Fruit fly (Drosophila melanogaster): ENCODE results near the gene Fancl.

Gene Fancl

DNA sequence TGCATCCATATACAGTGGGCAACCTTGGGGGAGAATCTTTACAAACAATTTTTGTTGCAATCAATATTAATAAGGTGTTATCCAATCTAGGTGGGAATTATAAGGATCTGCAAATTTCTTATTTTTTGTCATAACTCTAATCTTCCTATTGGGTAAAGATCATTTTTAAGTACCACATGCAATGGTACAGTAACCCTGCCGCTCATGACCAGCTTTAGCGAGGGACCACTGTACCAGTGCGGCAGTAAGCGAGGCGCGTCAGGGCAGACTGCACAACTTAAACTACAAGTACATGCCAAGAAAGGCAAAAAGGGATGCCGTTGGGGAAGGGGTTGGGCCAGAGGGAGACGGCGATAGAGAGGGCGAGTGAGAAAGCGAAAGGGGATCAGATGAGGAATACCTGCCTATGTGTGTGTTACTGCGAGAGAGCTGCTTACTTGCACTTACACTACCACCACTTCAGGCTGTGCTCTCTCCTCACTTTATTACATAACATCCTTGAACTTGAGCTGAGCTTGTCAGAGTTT lies 29.9 kb upstream of the Fancl start:
- no peak for TF ChIP-seq kay (GFP tag; ENCODE audit: borderline replicate concordance)
- TF ChIP-seq CG7101 (tag; optimal IDR thresholded peaks at IDR 0.05) = peak; percentile 97
- peak; percentile 98 for TF ChIP-seq Clk (GFP tag; optimal IDR thresholded peaks at IDR 0.05)
- peak; percentile 89 for TF ChIP-seq pad (GFP tag; optimal IDR thresholded peaks at IDR 0.05)
- peak; percentile 85 for TF ChIP-seq Mnt (GFP tag; optimal IDR thresholded peaks at IDR 0.05)
- peak; percentile 91 for TF ChIP-seq CG14711 (tag; optimal IDR thresholded peaks at IDR 0.05)
- TF ChIP-seq CG12768 (GFP tag; optimal IDR thresholded peaks at IDR 0.05) = peak; percentile 99
- TF ChIP-seq ovo (GFP tag; optimal IDR thresholded peaks at IDR 0.05) = peak; percentile 86
- peak in 1 of 2 experiments; percentile 9 for TF ChIP-seq cnc (optimal IDR thresholded peaks at IDR 0.05)
- peak; percentile 90 for TF ChIP-seq CG1620 (GFP tag; optimal IDR thresholded peaks at IDR 0.05)
- peak; percentile 84 for TF ChIP-seq cic (GFP tag; optimal IDR thresholded peaks at IDR 0.05)
- peak; percentile 76 for TF ChIP-seq bab1 (GFP tag; optimal IDR thresholded peaks at IDR 0.05)
- TF ChIP-seq CG7045 (GFP tag; optimal IDR thresholded peaks at IDR 0.05) = peak; percentile 98
- peak; percentile 98 for TF ChIP-seq Hr96 (GFP tag; optimal IDR thresholded peaks at IDR 0.05)
- peak; percentile 99 for TF ChIP-seq toe (GFP tag; optimal IDR thresholded peaks at IDR 0.05)
- peak; percentile 98 for TF ChIP-seq CG5204 (GFP tag; optimal IDR thresholded peaks at IDR 0.05)
- peak; percentile 75 for TF ChIP-seq tj (GFP tag; optimal IDR thresholded peaks at IDR 0.05)
- TF ChIP-seq CG33017 (tag; optimal IDR thresholded peaks at IDR 0.05) = peak; percentile 98
- peak; percentile 96 for TF ChIP-seq CG11617 (GFP tag; optimal IDR thresholded peaks at IDR 0.05)
- peak; percentile 95 for TF ChIP-seq Crg-1 (GFP tag; optimal IDR thresholded peaks at IDR 0.05)

DNA sequence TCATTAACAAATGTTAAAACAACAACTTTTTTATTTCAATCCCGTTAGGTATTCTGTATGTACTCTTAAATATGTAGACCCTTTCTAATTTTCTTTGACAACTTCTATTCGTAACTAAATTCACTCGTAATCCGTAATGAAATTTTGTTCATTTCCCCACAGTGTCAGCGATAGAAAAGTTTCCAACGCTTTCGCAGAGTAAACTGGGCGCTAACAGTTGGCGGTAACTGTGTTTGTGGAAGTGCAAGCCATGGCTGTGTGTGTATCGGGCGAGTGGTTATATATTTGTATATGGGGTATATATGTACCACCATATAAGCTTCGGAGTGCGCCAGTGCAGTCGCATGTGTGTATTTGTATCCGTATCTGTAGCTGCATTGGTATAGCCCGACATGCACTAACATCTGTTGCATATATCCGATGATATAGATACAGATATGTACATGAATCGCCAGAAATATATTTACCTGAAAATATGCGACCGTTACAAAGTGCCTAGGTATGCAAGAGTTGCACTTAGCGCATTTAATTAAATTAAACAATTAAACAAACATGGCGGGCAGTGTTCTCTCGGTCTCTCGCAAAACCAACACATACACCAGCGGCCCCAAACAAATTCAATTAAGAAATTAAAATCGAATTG lies 28.9 kb upstream of the Fancl start:
- TF ChIP-seq bab1 (GFP tag; optimal IDR thresholded peaks at IDR 0.05) = no peak
- peak; percentile 59 for TF ChIP-seq toe (GFP tag; optimal IDR thresholded peaks at IDR 0.05)
- TF ChIP-seq CG14711 (tag; optimal IDR thresholded peaks at IDR 0.05) = peak; percentile 53
- TF ChIP-seq pad (GFP tag; optimal IDR thresholded peaks at IDR 0.05) = no peak
- peak; percentile 15 for TF ChIP-seq CG1620 (GFP tag; optimal IDR thresholded peaks at IDR 0.05)
- TF ChIP-seq Clk (GFP tag; optimal IDR thresholded peaks at IDR 0.05) = peak; percentile 76
- TF ChIP-seq cic (GFP tag; optimal IDR thresholded peaks at IDR 0.05) = peak; percentile 59
- TF ChIP-seq ovo (GFP tag; optimal IDR thresholded peaks at IDR 0.05) = peak; percentile 57
- no peak for TF ChIP-seq kay (GFP tag; ENCODE audit: borderline replicate concordance)
- peak; percentile 68 for TF ChIP-seq CG12768 (GFP tag; optimal IDR thresholded peaks at IDR 0.05)
- TF ChIP-seq CG7045 (GFP tag; optimal IDR thresholded peaks at IDR 0.05) = peak; percentile 38
- TF ChIP-seq CG7101 (tag; optimal IDR thresholded peaks at IDR 0.05) = peak; percentile 68
- peak; percentile 47 for TF ChIP-seq CG11617 (GFP tag; optimal IDR thresholded peaks at IDR 0.05)
- no peak for TF ChIP-seq cnc (optimal IDR thresholded peaks at IDR 0.05)
- peak; percentile 13 for TF ChIP-seq Mnt (GFP tag; optimal IDR thresholded peaks at IDR 0.05)
- peak; percentile 81 for TF ChIP-seq CG5204 (GFP tag; optimal IDR thresholded peaks at IDR 0.05)
- TF ChIP-seq CG33017 (tag; optimal IDR thresholded peaks at IDR 0.05) = peak; percentile 31
- TF ChIP-seq Hr96 (GFP tag; optimal IDR thresholded peaks at IDR 0.05) = peak; percentile 82
- TF ChIP-seq Crg-1 (GFP tag; optimal IDR thresholded peaks at IDR 0.05) = no peak
- peak; percentile 3 for TF ChIP-seq tj (GFP tag; optimal IDR thresholded peaks at IDR 0.05)

DNA sequence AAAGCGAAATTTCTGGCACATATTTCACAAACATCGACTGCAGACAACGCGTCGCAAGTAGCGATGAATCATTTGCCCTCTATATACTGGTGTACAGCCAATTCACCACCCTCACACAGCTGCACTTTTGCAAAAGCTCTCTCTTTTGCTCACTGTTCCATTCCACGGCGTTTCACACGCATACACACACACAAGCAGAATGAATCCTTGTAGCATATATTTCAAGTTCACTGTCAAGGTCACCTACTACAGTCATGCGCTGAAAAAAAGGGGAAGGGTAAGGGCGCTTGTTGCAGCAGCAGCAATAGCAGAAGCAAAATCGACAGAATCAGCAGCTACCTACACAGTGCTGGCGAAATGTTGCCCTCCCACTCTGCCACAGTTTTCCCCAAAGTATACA lies 28.0 kb upstream of the Fancl start:
- peak; percentile 26 for TF ChIP-seq Crg-1 (GFP tag; optimal IDR thresholded peaks at IDR 0.05)
- TF ChIP-seq CG11617 (GFP tag; optimal IDR thresholded peaks at IDR 0.05) = no peak
- no peak for TF ChIP-seq Hr96 (GFP tag; optimal IDR thresholded peaks at IDR 0.05)
- TF ChIP-seq cnc (optimal IDR thresholded peaks at IDR 0.05) = no peak
- no peak for TF ChIP-seq CG7101 (tag; optimal IDR thresholded peaks at IDR 0.05)
- peak; percentile 76 for TF ChIP-seq cic (GFP tag; optimal IDR thresholded peaks at IDR 0.05)
- TF ChIP-seq tj (GFP tag; optimal IDR thresholded peaks at IDR 0.05) = peak; percentile 68
- TF ChIP-seq kay (GFP tag; ENCODE audit: borderline replicate concordance) = no peak
- TF ChIP-seq CG12768 (GFP tag; optimal IDR thresholded peaks at IDR 0.05) = peak; percentile 12
- no peak for TF ChIP-seq CG1620 (GFP tag; optimal IDR thresholded peaks at IDR 0.05)
- TF ChIP-seq CG5204 (GFP tag; optimal IDR thresholded peaks at IDR 0.05) = no peak
- TF ChIP-seq ovo (GFP tag; optimal IDR thresholded peaks at IDR 0.05) = no peak
- TF ChIP-seq bab1 (GFP tag; optimal IDR thresholded peaks at IDR 0.05) = no peak
- TF ChIP-seq Mnt (GFP tag; optimal IDR thresholded peaks at IDR 0.05) = no peak
- TF ChIP-seq pad (GFP tag; optimal IDR thresholded peaks at IDR 0.05) = peak; percentile 83
- TF ChIP-seq CG33017 (tag; optimal IDR thresholded peaks at IDR 0.05) = no peak
- no peak for TF ChIP-seq CG14711 (tag; optimal IDR thresholded peaks at IDR 0.05)
- no peak for TF ChIP-seq Clk (GFP tag; optimal IDR thresholded peaks at IDR 0.05)
- no peak for TF ChIP-seq CG7045 (GFP tag; optimal IDR thresholded peaks at IDR 0.05)
- no peak for TF ChIP-seq toe (GFP tag; optimal IDR thresholded peaks at IDR 0.05)

DNA sequence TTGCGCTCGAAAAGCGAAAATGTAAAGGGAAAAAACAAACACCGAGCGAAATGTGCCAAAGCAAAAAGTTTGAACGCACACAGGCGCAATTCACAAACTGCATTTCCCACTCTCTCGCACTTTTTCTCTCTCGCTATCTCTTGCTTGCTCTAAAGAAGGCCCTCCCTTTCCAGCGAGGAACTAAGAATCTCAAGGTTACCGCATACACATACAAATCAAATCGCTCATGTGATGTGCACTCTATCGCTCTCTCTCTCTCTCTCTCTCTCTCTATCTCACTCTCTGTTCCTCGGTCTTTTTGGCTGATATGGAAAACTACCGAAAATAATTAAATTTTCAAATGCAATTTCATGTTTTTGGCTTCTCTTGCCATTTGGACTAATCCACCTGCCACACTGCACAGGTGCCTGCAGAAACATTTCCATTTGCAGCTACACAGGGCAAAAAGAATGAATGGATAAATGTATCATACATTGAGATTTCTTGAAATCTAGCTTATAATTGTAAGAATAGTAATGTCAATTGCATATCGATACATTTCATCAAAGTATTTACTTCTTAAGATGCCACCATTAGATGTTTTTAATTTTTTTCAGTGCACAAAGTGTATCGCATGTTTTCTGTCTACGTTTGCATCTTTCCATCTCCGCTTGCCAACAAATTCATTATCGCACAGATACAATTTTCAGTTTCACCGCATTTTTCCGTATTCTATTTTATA lies 26.8 kb upstream of the Fancl start:
- TF ChIP-seq CG12768 (GFP tag; optimal IDR thresholded peaks at IDR 0.05) (peak; percentile 99), kay (GFP tag; ENCODE audit: borderline replicate concordance) (no peak), Clk (GFP tag; optimal IDR thresholded peaks at IDR 0.05) (peak; percentile 97), CG7101 (tag; optimal IDR thresholded peaks at IDR 0.05) (peak; percentile 97), Crg-1 (GFP tag; optimal IDR thresholded peaks at IDR 0.05) (peak; percentile 93), Hr96 (GFP tag; optimal IDR thresholded peaks at IDR 0.05) (peak; percentile 93), CG5204 (GFP tag; optimal IDR thresholded peaks at IDR 0.05) (peak; percentile 98), cnc (optimal IDR thresholded peaks at IDR 0.05) (peak in 1 of 2 experiments; percentile 64), cic (GFP tag; optimal IDR thresholded peaks at IDR 0.05) (peak; percentile 76), CG1620 (GFP tag; optimal IDR thresholded peaks at IDR 0.05) (peak; percentile 85), pad (GFP tag; optimal IDR thresholded peaks at IDR 0.05) (peak; percentile 83), CG14711 (tag; optimal IDR thresholded peaks at IDR 0.05) (peak; percentile 94), CG7045 (GFP tag; optimal IDR thresholded peaks at IDR 0.05) (peak; percentile 98), CG11617 (GFP tag; optimal IDR thresholded peaks at IDR 0.05) (peak; percentile 97), tj (GFP tag; optimal IDR thresholded peaks at IDR 0.05) (peak; percentile 93), bab1 (GFP tag; optimal IDR thresholded peaks at IDR 0.05) (peak; percentile 11), Mnt (GFP tag; optimal IDR thresholded peaks at IDR 0.05) (peak; percentile 75), CG33017 (tag; optimal IDR thresholded peaks at IDR 0.05) (peak; percentile 98), toe (GFP tag; optimal IDR thresholded peaks at IDR 0.05) (peak; percentile 97), ovo (GFP tag; optimal IDR thresholded peaks at IDR 0.05) (peak; percentile 73)

Measured in whole organism, adult.